Worm (Caenorhabditis elegans): Measurements from ENCODE around the gene sax-1.

DNA sequence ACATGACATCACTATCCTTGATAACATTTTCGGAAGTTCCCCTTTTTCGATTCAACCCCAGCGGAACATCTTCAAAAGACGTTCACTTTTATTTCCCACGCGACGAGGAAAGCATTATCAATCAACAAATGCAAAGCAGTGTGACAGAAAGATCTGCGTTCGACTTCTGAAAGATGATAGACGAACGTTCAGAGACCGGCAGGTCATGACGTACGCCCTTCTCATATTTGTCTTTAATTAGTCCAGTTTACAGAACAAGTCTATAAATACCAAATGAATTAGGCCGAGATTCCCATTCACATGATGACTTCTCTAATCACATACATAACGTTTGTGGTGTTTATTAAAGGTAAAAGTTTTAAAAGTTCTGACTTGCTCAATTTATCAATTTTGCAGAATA is 4.7 kb upstream of the sax-1 start, which contains the start of gene R11G1.11:
- TF ChIP-seq pha-4 (tag; optimal IDR thresholded peaks at IDR 0.05) (no peak), ces-1 (GFP tag; optimal IDR thresholded peaks at IDR 0.05) (no peak), ceh-43 (GFP tag; optimal IDR thresholded peaks at IDR 0.05) (no peak)

All from whole organism, mixed stage, embryonic.